Fruit fly (Drosophila melanogaster): ENCODE results near the gene Cph.

The Cph gene

dm6 chrX:7290811-7291515 lies 153.4 kb downstream of the Cph start, which contains the start of gene unc-119:
TSS of gene unc-119 (minus strand) at chrX:7291298.
- peak; percentile 7 for TF ChIP-seq CG17801 (GFP tag; optimal IDR thresholded peaks at IDR 0.05; ENCODE audit: partially characterized antibody)

Data from ovary, adult (tissue).